Worm (Caenorhabditis elegans): ENCODE measurements around the gene Y46B2A.4.

DNA sequence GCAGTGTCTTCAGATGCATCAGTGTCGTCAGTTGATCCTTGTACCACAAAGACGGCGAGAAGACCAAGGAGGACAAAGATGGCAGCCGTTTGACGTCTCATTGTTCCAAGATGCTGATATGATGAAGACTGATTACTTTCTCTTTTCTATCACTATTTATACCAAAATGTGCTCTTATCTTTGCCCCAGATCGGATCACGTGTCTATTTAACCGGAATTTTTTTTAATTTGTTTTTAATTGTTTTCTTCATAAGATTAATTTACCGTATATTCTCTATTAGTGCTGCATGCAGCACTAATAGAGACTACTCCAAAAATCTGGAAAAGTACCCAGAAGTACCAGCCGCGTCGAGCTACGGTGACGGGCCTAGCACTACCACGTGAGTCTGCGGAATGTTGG, 46.9 kb upstream of the Y46B2A.4 start, which contains the start of gene msrp-3:
- no peak for TF ChIP-seq ZK546.5 (tag; optimal IDR thresholded peaks at IDR 0.05)
- TF ChIP-seq madf-9 (GFP tag; conservative IDR thresholded peaks at IDR 0.05) = no peak
- no peak for TF ChIP-seq lin-39 (tag; optimal IDR thresholded peaks at IDR 0.05)
- no peak for TF ChIP-seq T20F7.1 (GFP tag; optimal IDR thresholded peaks at IDR 0.05)
- no peak for TF ChIP-seq fos-1 (tag; optimal IDR thresholded peaks at IDR 0.05)
- no peak for TF ChIP-seq spr-3 (GFP tag; optimal IDR thresholded peaks at IDR 0.05)
- TF ChIP-seq spr-1 (tag; optimal IDR thresholded peaks at IDR 0.05) = no peak
- no peak for TF ChIP-seq egl-43 (GFP tag; IDR thresholded peaks at IDR 0.05)
- no peak for TF ChIP-seq nhr-6 (tag; optimal IDR thresholded peaks at IDR 0.05)
- no peak for TF ChIP-seq ama-1 (optimal IDR thresholded peaks at IDR 0.05)
